Fruit fly (Drosophila melanogaster) whole organism, larva: ENCODE measurements around the gene Bem46.

Experiments used
- noc ChIP-seq: fragments of 200-800 bp; sonication (Bioruptor generic); optimal IDR thresholded peaks from 3 replicates; lab custom pipeline; 2019; ENCODE audit warnings: missing biosample characterization, mild to moderate bottlenecking, missing genetic modification characterization, moderate library complexity

The Bem46 gene

dm6 chr2L:2986776-2987175 is 1.1 kb upstream of the Bem46 start:
- no peak for TF ChIP-seq noc

dm6 chr2L:2992664-2993174 is 4.8 kb downstream of the Bem46 start, which contains the start of the genes okr and CG3558:
Gene okr, minus strand, starts transcription at chr2L:2992759.
Gene CG3558, plus strand, starts transcription at chr2L:2992870.
- TF ChIP-seq noc = no peak

dm6 chr2L:2993236-2993635 is 5.3 kb downstream of the Bem46 start:
- TF ChIP-seq noc = no peak

dm6 chr2L:2993702-2994101 is 5.8 kb downstream of the Bem46 start:
- TF ChIP-seq noc = no peak

dm6 chr2L:2999113-2999512 is 11.2 kb downstream of the Bem46 start, which contains the start of gene Ccdc85:
Gene Ccdc85, plus strand, starts transcription at chr2L:2999286.
- no peak for TF ChIP-seq noc

dm6 chr2L:2999609-3000008 is 11.7 kb downstream of the Bem46 start:
- TF ChIP-seq noc = no peak

- TF ChIP-seq noc = no peak
Observed at dm6 chr2L:3000517-3000934, 12.6 kb downstream of the Bem46 start.

dm6 chr2L:3001953-3002352 is 14.0 kb downstream of the Bem46 start:
- no peak for TF ChIP-seq noc

dm6 chr2L:3003399-3003798 is 15.5 kb downstream of the Bem46 start:
- TF ChIP-seq noc = no peak

- TF ChIP-seq noc = no peak
Observed at dm6 chr2L:3004601-3005000, 16.7 kb downstream of the Bem46 start.

- TF ChIP-seq noc = no peak
Observed at dm6 chr2L:3005483-3005882, 17.6 kb downstream of the Bem46 start.

dm6 chr2L:3006194-3006593 is 18.3 kb downstream of the Bem46 start:
- TF ChIP-seq noc = no peak

dm6 chr2L:3006925-3007426 is 19.1 kb downstream of the Bem46 start:
- no peak for TF ChIP-seq noc

- no peak for TF ChIP-seq noc
Observed at dm6 chr2L:3009438-3009837, 21.5 kb downstream of the Bem46 start.

- no peak for TF ChIP-seq noc
Observed at dm6 chr2L:3011484-3011883, 23.6 kb downstream of the Bem46 start.

dm6 chr2L:3012780-3013179 is 24.9 kb downstream of the Bem46 start:
- TF ChIP-seq noc = no peak

dm6 chr2L:3018212-3018611 is 30.3 kb downstream of the Bem46 start, which contains the start of the genes CG17224 and CG17264:
Gene CG17224, minus strand, starts transcription at chr2L:3018308.
Gene CG17264, plus strand, starts transcription at chr2L:3018508.
- TF ChIP-seq noc = no peak

- TF ChIP-seq noc = no peak
Observed at dm6 chr2L:3022986-3023385, 35.1 kb downstream of the Bem46 start, which contains the start of the genes alpha4GT1 and Prp40. Gene alpha4GT1, minus strand, starts transcription at chr2L:3023141. Gene Prp40, plus strand, starts transcription at chr2L:3023226.

- no peak for TF ChIP-seq noc
Observed at dm6 chr2L:3029012-3029411, 41.1 kb downstream of the Bem46 start, which contains the start of the genes Sf3b2 and CG17219. Gene Sf3b2, minus strand, starts transcription at chr2L:3029168. Gene CG17219, plus strand, starts transcription at chr2L:3029253.
